Worm (Caenorhabditis elegans): ENCODE results near the gene mltn-1.

mltn-1 gene

ce11 chrII:13165683-13166259 is 20.7 kb upstream of the mltn-1 start, which contains the start of gene moe-3:
Gene moe-3, minus strand, starts transcription at chrII:13165733.
- TF ChIP-seq nhr-129 (tag; optimal IDR thresholded peaks at IDR 0.05), result peak; percentile 34
- TF ChIP-seq sma-9 (GFP tag; optimal IDR thresholded peaks at IDR 0.05), result peak; percentile 61
- TF ChIP-seq sma-9 (tag; optimal IDR thresholded peaks at IDR 0.05), result no peak
- peak; percentile 10 for TF ChIP-seq skn-1 (tag; optimal IDR thresholded peaks at IDR 0.05)
- no peak for TF ChIP-seq snpc-4 (tag; optimal IDR thresholded peaks at IDR 0.05)
- TF ChIP-seq nhr-77 (tag; optimal IDR thresholded peaks at IDR 0.05), result no peak
- peak; percentile 48 for TF ChIP-seq fos-1 (tag; optimal IDR thresholded peaks at IDR 0.05)
- TF ChIP-seq lin-13 (GFP tag; optimal IDR thresholded peaks at IDR 0.05), result no peak
- TF ChIP-seq egl-27 (tag; optimal IDR thresholded peaks at IDR 0.05), result no peak

DNA sequence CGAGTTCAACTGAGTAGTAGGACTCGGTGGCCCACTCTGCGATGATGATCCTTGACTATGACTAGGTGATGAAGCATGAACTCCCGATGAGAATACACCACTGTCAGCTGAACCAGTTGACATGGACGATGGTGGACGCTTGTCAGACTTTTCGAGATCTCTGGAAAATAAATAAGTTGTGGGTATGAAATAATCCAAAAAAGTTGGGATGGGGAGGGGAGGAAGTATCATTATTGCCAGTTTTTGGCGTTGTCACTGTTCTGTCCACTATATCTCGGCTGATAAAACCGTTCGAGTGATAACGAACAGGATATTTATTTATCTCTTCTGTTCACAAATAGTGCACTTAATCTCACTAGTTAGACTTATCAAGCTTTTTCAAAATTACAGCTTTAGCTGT is 19.0 kb upstream of the mltn-1 start:
- TF ChIP-seq snpc-4 (tag; optimal IDR thresholded peaks at IDR 0.05), result no peak
- no peak for TF ChIP-seq lin-13 (GFP tag; optimal IDR thresholded peaks at IDR 0.05)
- no peak for TF ChIP-seq peb-1 (tag; optimal IDR thresholded peaks at IDR 0.05)
- no peak for TF ChIP-seq sma-3 (GFP tag; optimal IDR thresholded peaks at IDR 0.05)
- TF ChIP-seq ztf-4 (tag; optimal IDR thresholded peaks at IDR 0.05), result no peak
- no peak for TF ChIP-seq unc-62 (GFP tag; optimal IDR thresholded peaks at IDR 0.05)
- no peak for TF ChIP-seq nhr-21 (tag; optimal IDR thresholded peaks at IDR 0.05)
- TF ChIP-seq F13H6.1 (tag; optimal IDR thresholded peaks at IDR 0.05), result no peak
- TF ChIP-seq lin-39 (tag; optimal IDR thresholded peaks at IDR 0.05), result no peak
- TF ChIP-seq aly-2 (tag; optimal IDR thresholded peaks at IDR 0.05), result no peak
- TF ChIP-seq nhr-25 (tag; optimal IDR thresholded peaks at IDR 0.05), result no peak
- TF ChIP-seq nhr-12 (tag; optimal IDR thresholded peaks at IDR 0.05), result no peak
- no peak for TF ChIP-seq egl-27 (tag; optimal IDR thresholded peaks at IDR 0.05)
- no peak for TF ChIP-seq nhr-23 (tag; optimal IDR thresholded peaks at IDR 0.05)
- no peak for TF ChIP-seq mdl-1 (tag; optimal IDR thresholded peaks at IDR 0.05)
- no peak for TF ChIP-seq sma-9 (GFP tag; optimal IDR thresholded peaks at IDR 0.05)
- no peak for TF ChIP-seq sma-9 (tag; optimal IDR thresholded peaks at IDR 0.05)
- TF ChIP-seq blmp-1 (tag; optimal IDR thresholded peaks at IDR 0.05; ENCODE audit: insufficient read depth), result no peak
- TF ChIP-seq elt-3 (tag; optimal IDR thresholded peaks at IDR 0.05), result no peak

DNA sequence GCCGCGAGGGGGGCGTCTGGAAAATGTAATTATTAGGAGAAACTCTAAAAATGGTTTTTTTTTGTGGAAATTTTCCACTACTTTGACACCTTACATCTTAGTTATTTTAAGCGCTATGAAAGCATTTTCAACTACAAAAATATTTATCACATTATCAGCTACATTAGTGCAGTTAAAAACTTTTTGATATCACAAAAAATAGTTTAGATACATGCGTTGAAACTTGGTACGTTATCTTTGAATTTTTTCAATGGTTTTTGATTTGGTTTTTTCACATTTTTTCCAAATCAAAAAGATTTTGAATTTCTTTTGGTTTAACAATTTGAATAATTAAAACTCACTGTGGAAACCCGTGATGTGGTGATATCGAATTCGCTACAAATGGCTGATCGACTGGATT is 18.0 kb upstream of the mltn-1 start:
- TF ChIP-seq nhr-129 (tag; optimal IDR thresholded peaks at IDR 0.05), result no peak
- TF ChIP-seq aly-2 (tag; optimal IDR thresholded peaks at IDR 0.05), result no peak
- TF ChIP-seq snpc-4 (tag; optimal IDR thresholded peaks at IDR 0.05), result no peak
- TF ChIP-seq nhr-25 (tag; optimal IDR thresholded peaks at IDR 0.05), result no peak
- TF ChIP-seq ZK546.5 (tag; optimal IDR thresholded peaks at IDR 0.05), result no peak
- no peak for TF ChIP-seq lin-11 (tag; optimal IDR thresholded peaks at IDR 0.05)
- TF ChIP-seq mab-5 (tag; optimal IDR thresholded peaks at IDR 0.05), result no peak
- TF ChIP-seq gmeb-1 (tag; optimal IDR thresholded peaks at IDR 0.05), result no peak
- no peak for TF ChIP-seq fos-1 (tag; optimal IDR thresholded peaks at IDR 0.05)
- no peak for TF ChIP-seq lin-13 (GFP tag; optimal IDR thresholded peaks at IDR 0.05)
- TF ChIP-seq mdl-1 (tag; optimal IDR thresholded peaks at IDR 0.05), result no peak

DNA sequence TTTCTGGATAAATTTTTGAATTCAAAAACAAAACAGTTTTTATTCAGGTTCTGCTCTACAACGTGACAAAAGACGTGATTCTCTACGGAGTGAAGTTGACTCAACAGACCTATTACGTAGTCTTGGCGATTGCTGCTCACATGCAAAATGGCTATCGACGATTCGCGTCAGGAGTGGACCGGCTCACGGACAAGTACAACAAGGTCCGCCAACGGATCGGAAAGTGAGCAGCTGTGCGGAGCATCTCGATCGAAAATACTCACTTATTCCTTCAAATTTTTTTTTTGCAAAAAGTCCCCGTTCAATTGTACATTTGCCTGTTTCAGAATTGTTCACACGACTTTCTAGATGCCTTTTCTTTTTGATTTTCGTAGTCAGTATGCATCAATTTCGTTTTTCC is 14.8 kb upstream of the mltn-1 start:
- no peak for TF ChIP-seq fos-1 (tag; optimal IDR thresholded peaks at IDR 0.05)
- TF ChIP-seq C34F6.9 (tag; optimal IDR thresholded peaks at IDR 0.05), result no peak
- no peak for TF ChIP-seq nhr-6 (tag; optimal IDR thresholded peaks at IDR 0.05)
- no peak for TF ChIP-seq Y55F3AM.14 (GFP tag; optimal IDR thresholded peaks at IDR 0.05)
- no peak for TF ChIP-seq lin-39 (tag; optimal IDR thresholded peaks at IDR 0.05)
- no peak for TF ChIP-seq unc-55 (GFP tag; optimal IDR thresholded peaks at IDR 0.05)

ce11 chrII:13156971-13157370 is 11.9 kb upstream of the mltn-1 start, which contains the start of the genes hpr-17 and F32A11.1:
Gene hpr-17, minus strand, starts transcription at chrII:13157047.
Gene F32A11.1, plus strand, starts transcription at chrII:13157329.
- TF ChIP-seq C34F6.9 (tag; optimal IDR thresholded peaks at IDR 0.05), result peak; percentile 90
- no peak for TF ChIP-seq elt-3 (tag; optimal IDR thresholded peaks at IDR 0.05)
- TF ChIP-seq F13H6.1 (tag; optimal IDR thresholded peaks at IDR 0.05), result peak; percentile 63
- peak; percentile 76 for TF ChIP-seq sma-3 (GFP tag; optimal IDR thresholded peaks at IDR 0.05)
- TF ChIP-seq skn-1 (tag; optimal IDR thresholded peaks at IDR 0.05), result peak; percentile 2
- no peak for TF ChIP-seq aly-2 (tag; optimal IDR thresholded peaks at IDR 0.05)
- TF ChIP-seq unc-39 (tag; optimal IDR thresholded peaks at IDR 0.05), result no peak
- peak; percentile 86 for TF ChIP-seq crh-2 (tag; optimal IDR thresholded peaks at IDR 0.05)
- no peak for TF ChIP-seq ztf-11 (tag; optimal IDR thresholded peaks at IDR 0.05)
- peak; percentile 61 for TF ChIP-seq ceh-82 (tag; optimal IDR thresholded peaks at IDR 0.05)
- TF ChIP-seq unc-55 (GFP tag; optimal IDR thresholded peaks at IDR 0.05), result peak; percentile 94
- TF ChIP-seq elt-1 (tag; optimal IDR thresholded peaks at IDR 0.05), result no peak
- TF ChIP-seq alr-1 (tag; optimal IDR thresholded peaks at IDR 0.05), result no peak
- peak; percentile 56 for TF ChIP-seq fos-1 (tag; optimal IDR thresholded peaks at IDR 0.05)
- TF ChIP-seq mbf-1 (tag; optimal IDR thresholded peaks at IDR 0.05), result no peak
- peak; percentile 19 for TF ChIP-seq nhr-237 (tag; optimal IDR thresholded peaks at IDR 0.05)
- no peak for TF ChIP-seq nhr-12 (tag; optimal IDR thresholded peaks at IDR 0.05)
- TF ChIP-seq R02D3.7 (tag; optimal IDR thresholded peaks at IDR 0.05), result peak; percentile 55
- TF ChIP-seq peb-1 (tag; optimal IDR thresholded peaks at IDR 0.05), result no peak
- peak; percentile 21 for TF ChIP-seq ztf-4 (tag; optimal IDR thresholded peaks at IDR 0.05)
- TF ChIP-seq nhr-21 (tag; optimal IDR thresholded peaks at IDR 0.05), result peak; percentile 75
- TF ChIP-seq nhr-77 (tag; optimal IDR thresholded peaks at IDR 0.05), result peak; percentile 36
- TF ChIP-seq nhr-11 (tag; optimal IDR thresholded peaks at IDR 0.05), result no peak
- TF ChIP-seq ceh-16 (tag; optimal IDR thresholded peaks at IDR 0.05), result no peak
- no peak for TF ChIP-seq mdl-1 (tag; optimal IDR thresholded peaks at IDR 0.05)
- peak; percentile 58 for TF ChIP-seq nhr-10 (tag; optimal IDR thresholded peaks at IDR 0.05)
- peak; percentile 23 for TF ChIP-seq blmp-1 (tag; optimal IDR thresholded peaks at IDR 0.05; ENCODE audit: insufficient read depth)
- TF ChIP-seq snpc-4 (tag; optimal IDR thresholded peaks at IDR 0.05), result peak; percentile 82
- peak; percentile 86 for TF ChIP-seq sma-9 (GFP tag; optimal IDR thresholded peaks at IDR 0.05)
- TF ChIP-seq sma-9 (tag; optimal IDR thresholded peaks at IDR 0.05), result no peak
